Fruit fly (Drosophila melanogaster) whole organism, embryonic: ENCODE measurements around the gene eIF4H2.

Experiments
- CG10565 ChIP-seq: fragments of 200-800 bp; sonication (Bioruptor generic); optimal IDR thresholded peaks from 3 replicates; lab custom pipeline; 2016; ENCODE audit warnings: missing biosample characterization, mild to moderate bottlenecking, missing genetic modification characterization
- CG10959 ChIP-seq: fragments of 200-800 bp; sonication (Bioruptor generic); IDR thresholded peaks from 2 replicates; pipeline ENCODE4 v1.3.6; 2022; ENCODE audit warnings: missing biosample characterization, missing genetic modification characterization
- CG12391 ChIP-seq: fragments of 200-800 bp; sonication (Bioruptor generic); optimal IDR thresholded peaks from 3 replicates; lab custom pipeline; 2018; ENCODE audit warnings: missing biosample characterization, mild to moderate bottlenecking, missing genetic modification characterization, moderate library complexity
- CG14667 ChIP-seq: fragments of 200-800 bp; sonication (Bioruptor generic); IDR thresholded peaks from 2 replicates; pipeline ENCODE4 v1.3.6; 2022; ENCODE audit warnings: missing biosample characterization, missing genetic modification characterization
- CG15479 ChIP-seq: fragments of 200-800 bp; sonication (Bioruptor generic); optimal IDR thresholded peaks from 3 replicates; lab custom pipeline; 2019; ENCODE audit warnings: missing biosample characterization, mild to moderate bottlenecking, missing genetic modification characterization, moderate library complexity
- CG17359 ChIP-seq: fragments of 200-800 bp; sonication (Bioruptor generic); optimal IDR thresholded peaks from 3 replicates; lab custom pipeline; 2018; ENCODE audit warnings: missing biosample characterization, mild to moderate bottlenecking, missing genetic modification characterization, moderate library complexity
- CG18476 ChIP-seq: fragments of 200-800 bp; sonication (Bioruptor generic); optimal IDR thresholded peaks from 2 replicates; lab custom pipeline; 2016; ENCODE audit warnings: missing biosample characterization, mild to moderate bottlenecking, missing genetic modification characterization
- CG2199 ChIP-seq: fragments of 200-800 bp; sonication (Bioruptor generic); IDR thresholded peaks from 3 replicates; pipeline ENCODE4 v1.3.6; 2022; ENCODE audit warnings: missing biosample characterization, missing genetic modification characterization
- CG30403 ChIP-seq: fragments of 200-800 bp; sonication (Bioruptor generic); optimal IDR thresholded peaks from 3 replicates; lab custom pipeline; 2016; ENCODE audit warnings: missing biosample characterization, missing genetic modification characterization
- CG32772 ChIP-seq: fragments of 200-800 bp; sonication (Bioruptor generic); IDR thresholded peaks from 2 replicates; pipeline ENCODE4 v1.3.6; 2022; ENCODE audit warnings: missing biosample characterization, missing genetic modification characterization
- CG34224 ChIP-seq: fragments of 200-800 bp; sonication (Bioruptor generic); IDR thresholded peaks from 3 replicates; pipeline ENCODE4 v1.3.6; 2022; ENCODE audit warnings: missing biosample characterization, missing genetic modification characterization; ENCODE audit not compliant: partially characterized antibody
- CG6791 ChIP-seq: fragments of 200-800 bp; sonication (Bioruptor generic); IDR thresholded peaks from 3 replicates; pipeline ENCODE4 v1.3.6; 2022; ENCODE audit warnings: missing biosample characterization, missing genetic modification characterization; ENCODE audit not compliant: partially characterized antibody
- CG8089 ChIP-seq: fragments of 200-800 bp; sonication (Bioruptor generic); optimal IDR thresholded peaks from 3 replicates; lab custom pipeline; 2016; ENCODE audit warnings: missing biosample characterization, missing genetic modification characterization
- CG9437 ChIP-seq: fragments of 200-800 bp; sonication (Bioruptor generic); optimal IDR thresholded peaks from 2 replicates; lab custom pipeline; 2018; ENCODE audit warnings: missing biosample characterization, mild to moderate bottlenecking, missing genetic modification characterization
- Dip3 ChIP-seq: fragments of 200-800 bp; sonication (Bioruptor generic); optimal IDR thresholded peaks from 3 replicates; lab custom pipeline; 2016; ENCODE audit warnings: missing biosample characterization, missing genetic modification characterization
- Drgx ChIP-seq: fragments of 200-800 bp; sonication (Bioruptor generic); IDR thresholded peaks from 2 replicates; pipeline ENCODE4 v1.3.6; 2022; ENCODE audit warnings: missing biosample characterization, missing genetic modification characterization
- Elba2 ChIP-seq: fragments of 200-800 bp; sonication (Bioruptor generic); optimal IDR thresholded peaks from 3 replicates; lab custom pipeline; 2016; ENCODE audit warnings: missing biosample characterization, missing genetic modification characterization
- Ets65A ChIP-seq: fragments of 200-800 bp; sonication (Bioruptor generic); peaks from one replicate; lab custom pipeline; 2016; ENCODE audit warnings: missing biosample characterization, missing genetic modification characterization
- Fer1 ChIP-seq: fragments of 200-800 bp; sonication (Bioruptor generic); optimal IDR thresholded peaks from 2 replicates; lab custom pipeline; 2017; ENCODE audit warnings: missing biosample characterization, mild to moderate bottlenecking, missing genetic modification characterization
- Hsf ChIP-seq: fragments of 200-800 bp; sonication (Bioruptor generic); optimal IDR thresholded peaks from 3 replicates; lab custom pipeline; 2016; ENCODE audit warnings: missing biosample characterization, missing genetic modification characterization
- Med ChIP-seq: fragments of 200-800 bp; sonication (Bioruptor generic); peaks from one replicate; lab custom pipeline; 2016; ENCODE audit warnings: missing biosample characterization, missing genetic modification characterization, mild to moderate bottlenecking, inconsistent platforms, moderate library complexity
- Meics ChIP-seq: fragments of 200-800 bp; sonication (Bioruptor generic); optimal IDR thresholded peaks from 2 replicates; lab custom pipeline; 2017; ENCODE audit warnings: missing biosample characterization, mild to moderate bottlenecking, missing genetic modification characterization
- PHDP ChIP-seq: fragments of 200-800 bp; sonication (Bioruptor generic); optimal IDR thresholded peaks from 3 replicates; lab custom pipeline; 2018; ENCODE audit warnings: missing biosample characterization, mild to moderate bottlenecking, missing genetic modification characterization, moderate library complexity
- Ptx1 ChIP-seq: fragments of 200-800 bp; sonication (Bioruptor generic); IDR thresholded peaks from 2 replicates; pipeline ENCODE4 v1.3.6; 2022; ENCODE audit warnings: missing biosample characterization, missing genetic modification characterization
- Sox102F ChIP-seq: fragments of 200-800 bp; sonication (Bioruptor generic); optimal IDR thresholded peaks from 2 replicates; lab custom pipeline; 2018; ENCODE audit warnings: missing biosample characterization, mild to moderate bottlenecking, missing genetic modification characterization, moderate library complexity
- Xbp1 ChIP-seq: fragments of 200-800 bp; sonication (Bioruptor generic); optimal IDR thresholded peaks from 3 replicates; lab custom pipeline; 2016; ENCODE audit warnings: missing biosample characterization, mild to moderate bottlenecking, missing genetic modification characterization
- ab ChIP-seq: fragments of 200-800 bp; sonication (Bioruptor generic); optimal IDR thresholded peaks from 2 replicates; lab custom pipeline; 2016; ENCODE audit warnings: missing biosample characterization, missing genetic modification characterization
- bsh ChIP-seq, 2 experiments: fragments of 200-800 bp; sonication (Bioruptor generic); optimal IDR thresholded peaks; 2 replicates each; lab custom pipeline; 2017 to 2018; ENCODE audit warnings: mild to moderate bottlenecking in 2 of 2, missing biosample characterization in 2 of 2, missing genetic modification characterization in 2 of 2, moderate library complexity in 1 of 2
- chif ChIP-seq, 2 experiments: fragments of 200-800 bp; sonication (Bioruptor generic); optimal IDR thresholded peaks; 3 replicates each; lab custom pipeline; 2016; ENCODE audit warnings: missing biosample characterization in 2 of 2, missing genetic modification characterization in 2 of 2
- dmrt11E ChIP-seq: fragments of 200-800 bp; sonication (Bioruptor generic); optimal IDR thresholded peaks from 3 replicates; lab custom pipeline; 2018; ENCODE audit warnings: missing biosample characterization, mild to moderate bottlenecking, missing genetic modification characterization, moderate library complexity
- dpn ChIP-seq, 2 experiments: fragments of 200-800 bp; sonication (Bioruptor generic); optimal IDR thresholded peaks; 3 replicates each; lab custom pipeline; 2016; ENCODE audit warnings: missing biosample characterization in 2 of 2, missing genetic modification characterization in 2 of 2
- exex ChIP-seq: fragments of 200-800 bp; sonication (Bioruptor generic); optimal IDR thresholded peaks from 4 replicates; lab custom pipeline; 2018; ENCODE audit warnings: missing biosample characterization, mild to moderate bottlenecking, missing genetic modification characterization, moderate library complexity
- eyg ChIP-seq: fragments of 200-800 bp; sonication (Bioruptor generic); optimal IDR thresholded peaks from 3 replicates; lab custom pipeline; 2016; ENCODE audit warnings: missing biosample characterization, missing genetic modification characterization
- fu2 ChIP-seq: fragments of 200-800 bp; sonication (Bioruptor generic); optimal IDR thresholded peaks from 2 replicates; lab custom pipeline; 2016; ENCODE audit warnings: missing biosample characterization, missing genetic modification characterization
- gem ChIP-seq: fragments of 200-800 bp; sonication (Bioruptor generic); optimal IDR thresholded peaks from 2 replicates; lab custom pipeline; 2019; ENCODE audit warnings: missing biosample characterization, mild to moderate bottlenecking, missing genetic modification characterization, moderate library complexity
- jigr1 ChIP-seq: fragments of 200-800 bp; sonication (Bioruptor generic); IDR thresholded peaks from 3 replicates; pipeline ENCODE4 v1.3.6; 2022; ENCODE audit warnings: missing biosample characterization, missing genetic modification characterization
- lbe ChIP-seq: fragments of 200-800 bp; sonication (Bioruptor generic); optimal IDR thresholded peaks from 2 replicates; lab custom pipeline; 2016; ENCODE audit warnings: missing biosample characterization, mild to moderate bottlenecking, missing genetic modification characterization
- mirr ChIP-seq: fragments of 200-800 bp; sonication (Bioruptor generic); optimal IDR thresholded peaks from 3 replicates; lab custom pipeline; 2018; ENCODE audit warnings: missing biosample characterization, mild to moderate bottlenecking, missing genetic modification characterization
- peb ChIP-seq: fragments of 200-800 bp; sonication (Bioruptor generic); IDR thresholded peaks from 2 replicates; pipeline ENCODE4 v1.3.6; 2022; ENCODE audit warnings: missing biosample characterization, missing genetic modification characterization
- pum ChIP-seq: fragments of 200-800 bp; sonication (Bioruptor generic); optimal IDR thresholded peaks from 2 replicates; lab custom pipeline; 2016; ENCODE audit warnings: missing biosample characterization, missing genetic modification characterization
- repo ChIP-seq: fragments of 200-800 bp; sonication (Bioruptor generic); optimal IDR thresholded peaks from 2 replicates; lab custom pipeline; 2016; ENCODE audit warnings: missing biosample characterization, missing genetic modification characterization
- row ChIP-seq: fragments of 200-800 bp; sonication (Bioruptor generic); IDR thresholded peaks from 3 replicates; pipeline ENCODE4 v1.3.6; 2022; ENCODE audit warnings: missing biosample characterization, missing genetic modification characterization
- sens ChIP-seq: fragments of 200-800 bp; sonication (Bioruptor generic); peaks from one replicate; lab custom pipeline; 2016; ENCODE audit warnings: missing biosample characterization, missing genetic modification characterization
- seq ChIP-seq: fragments of 200-800 bp; sonication (Bioruptor generic); IDR thresholded peaks from 2 replicates; pipeline ENCODE4 v1.3.6; 2022; ENCODE audit warnings: missing biosample characterization, missing genetic modification characterization
- slbo ChIP-seq: fragments of 200-800 bp; sonication (Bioruptor generic); IDR thresholded peaks from 2 replicates; pipeline ENCODE4 v1.3.6; 2022; ENCODE audit warnings: missing biosample characterization, missing genetic modification characterization
- tio ChIP-seq: fragments of 200-800 bp; sonication (Bioruptor generic); optimal IDR thresholded peaks from 2 replicates; lab custom pipeline; 2017; ENCODE audit warnings: missing biosample characterization, missing genetic modification characterization, inconsistent platforms
- vvl ChIP-seq: fragments of 200-800 bp; sonication (Bioruptor generic); IDR thresholded peaks from 2 replicates; pipeline ENCODE4 v1.3.6; 2022; ENCODE audit warnings: missing biosample characterization, missing genetic modification characterization
- zfh1 ChIP-seq: fragments of 200-800 bp; sonication (Bioruptor generic); IDR thresholded peaks from 3 replicates; pipeline ENCODE4 v1.3.6; 2022; ENCODE audit warnings: missing biosample characterization, missing genetic modification characterization

eIF4H2 gene

DNA sequence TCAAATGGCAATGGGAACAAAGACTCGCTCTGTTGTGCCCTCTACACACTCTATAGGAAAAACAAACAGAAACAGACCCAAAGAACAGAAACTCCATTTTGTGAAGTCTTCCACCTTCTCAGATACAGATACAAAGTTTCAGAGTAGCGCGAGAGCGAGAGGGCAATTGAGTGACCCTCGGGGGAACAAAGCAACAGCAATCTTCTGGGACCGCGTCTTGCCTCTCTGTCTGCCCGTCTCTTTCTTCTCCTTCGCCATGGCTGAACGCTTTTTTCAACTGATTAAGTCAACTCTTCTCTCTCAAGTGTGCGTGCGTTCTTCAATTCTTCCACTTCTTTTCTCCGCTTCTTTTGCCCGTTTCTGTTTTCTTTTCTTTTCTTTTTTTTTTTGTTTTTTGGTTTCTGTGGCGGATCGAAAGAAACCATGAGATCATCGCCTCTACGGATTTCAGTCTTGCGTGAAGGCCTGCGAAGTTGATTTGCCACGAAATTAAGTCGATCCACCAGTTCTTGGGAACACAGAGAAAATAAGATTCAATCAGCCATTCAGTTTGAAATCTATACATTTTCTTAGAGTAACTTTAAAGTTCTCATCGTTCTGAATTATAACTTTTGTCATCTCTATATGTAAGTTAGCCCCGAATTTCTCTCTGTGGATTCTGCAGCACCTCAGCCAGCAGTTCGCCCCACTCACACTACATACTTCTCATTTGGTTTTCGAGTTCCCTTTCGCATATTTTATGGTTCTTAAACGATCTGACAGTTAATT lies 47.1 kb downstream of the eIF4H2 start (continued):
- no peak for TF ChIP-seq Elba2 (GFP tag; lab: Kevin White, UChicago)
- TF ChIP-seq CG10565 (GFP tag; lab: Kevin White, UChicago), result no peak
- no peak for TF ChIP-seq CG8089
- no peak for TF ChIP-seq Fer1 (GFP tag; lab: Kevin White, UChicago)
- TF ChIP-seq exex, result no peak
- TF ChIP-seq, all 482 proteins: peak for 17

- TF ChIP-seq lbe (no peak), CG6791 (GFP tag; lab: Robert Waterston, UW) (no peak), CG2199 (GFP tag; lab: Robert Waterston, UW) (no peak), tio (peak; percentile 24), Ptx1 (GFP tag; lab: Robert Waterston, UW) (0 out of 2 replicates have a peak, but pooled peaks have one; percentile 6), PHDP (tag; lab: Kevin White, UChicago) (peak; percentile 30), CG12391 (tag; lab: Kevin White, UChicago) (peak; percentile 2), jigr1 (GFP tag; lab: Robert Waterston, UW) (no peak), vvl (0 out of 2 replicates have a peak, but pooled peaks have one; percentile 38), gem (peak; percentile 50), zfh1 (GFP tag; lab: Robert Waterston, UW) (peak; percentile 57), chif (GFP tag; optimal IDR thresholded peaks at IDR 0.05; lab: Kevin White, UChicago) (peak in 1 of 2 experiments; percentile 26), CG10959 (GFP tag; lab: Robert Waterston, UW) (no peak), CG18476 (GFP tag; lab: Kevin White, UChicago) (no peak), dmrt11E (tag; lab: Kevin White, UChicago) (peak; percentile 39), pum (GFP tag; lab: Kevin White, UChicago) (peak; percentile 4), fu2 (GFP tag; lab: Kevin White, UChicago) (no peak), CG9437 (no peak), Xbp1 (peak; percentile 13), row (GFP tag; lab: Robert Waterston, UW) (peak; percentile 47; the same call in 1 of the 3 replicates), CG32772 (peak; percentile 45), Dip3 (GFP tag; lab: Kevin White, UChicago) (no peak), CG34224 (GFP tag; lab: Robert Waterston, UW) (no peak), sens (GFP tag; lab: Kevin White, UChicago) (peak; percentile 85), ab (no peak), Meics (no peak), CG15479 (no peak), Ets65A (peak; percentile 74), repo (GFP tag; lab: Kevin White, UChicago) (no peak), Med (GFP tag; lab: Kevin White, UChicago) (peak; percentile 74), CG17359 (tag; lab: Kevin White, UChicago) (no peak), mirr (GFP tag; lab: Kevin White, UChicago) (no peak), peb (GFP tag; lab: Robert Waterston, UW) (no peak), CG30403 (GFP tag; lab: Kevin White, UChicago) (peak; percentile 9), seq (GFP tag; lab: Robert Waterston, UW) (0 out of 2 replicates have a peak, but pooled peaks have one; percentile 17), Hsf (GFP tag; lab: Kevin White, UChicago) (peak; percentile 31), slbo (GFP tag; lab: Robert Waterston, UW) (peak; percentile 41), Sox102F (GFP tag; lab: Kevin White, UChicago) (peak; percentile 21), eyg (GFP tag; lab: Kevin White, UChicago) (no peak), bsh (GFP tag; optimal IDR thresholded peaks at IDR 0.05; lab: Kevin White, UChicago) (peak in 1 of 2 experiments; percentile 34), Drgx (0 out of 2 replicates have a peak, but pooled peaks have one; percentile 9), dpn (GFP tag; optimal IDR thresholded peaks at IDR 0.05; lab: Kevin White, UChicago) (peak in 1 of 2 experiments; percentile 3), CG14667 (GFP tag; lab: Robert Waterston, UW) (no peak)
Measured at dm6 chr3R:30775249-30775648, 49.4 kb downstream of the eIF4H2 start.
